Comparison of ENCODE assay signal across 4 worm cellular contexts in the genomic region with DNA sequence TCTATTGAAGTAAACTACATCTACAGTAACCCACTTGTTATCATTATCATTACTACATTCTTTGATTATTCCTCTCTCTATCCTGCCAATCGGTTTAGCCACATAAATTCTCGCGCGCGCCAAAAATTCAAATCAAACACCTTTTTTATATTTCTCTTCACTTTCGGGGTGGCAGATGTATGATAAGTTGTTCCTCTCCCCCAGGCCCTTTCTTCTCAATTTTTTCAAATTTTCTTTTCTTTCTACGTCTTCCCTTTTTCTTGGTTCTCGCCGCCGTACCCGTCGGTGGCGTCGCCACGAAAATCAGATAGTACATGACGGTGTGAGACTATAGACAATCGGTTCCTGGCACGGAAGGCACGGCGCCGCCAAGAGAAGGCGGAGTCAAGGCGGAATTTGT.
TF ChIP-seq lines count a peak whose summit lies in the region.

Gene R05H11.2 (plus strand): TSS at position 333 of the 400 bp plus-strand sequence.

TF ChIP-seq in whole organism, L1 larva, 84 proteins besides CTCF, POLR2A, EP300 and RAD21 (continues in another document):
- TF ChIP-seq efl-3 (GFP tag; optimal IDR thresholded peaks at IDR 0.05; lab: Kevin White, UChicago) (no peak), unc-30 (tag; optimal IDR thresholded peaks at IDR 0.05; lab: Kevin White, UChicago) (no peak), lin-35 (GFP tag; optimal IDR thresholded peaks at IDR 0.05; lab: Kevin White, UChicago) (peak in 1 of 2 experiments; percentile 51), F16B12.6 (tag; optimal IDR thresholded peaks at IDR 0.05; lab: Kevin White, UChicago) (no peak), tbx-2 (tag; optimal IDR thresholded peaks at IDR 0.05; lab: Kevin White, UChicago) (no peak), aly-2 (tag; optimal IDR thresholded peaks at IDR 0.05; lab: Kevin White, UChicago) (no peak), nhr-90 (tag; optimal IDR thresholded peaks at IDR 0.05; lab: Kevin White, UChicago; ENCODE audit: poor library complexity) (peak; percentile 64), zip-4 (GFP tag; optimal IDR thresholded peaks at IDR 0.05; lab: Kevin White, UChicago) (no peak), hpl-2 (GFP tag; optimal IDR thresholded peaks at IDR 0.05; lab: Kevin White, UChicago) (no peak), snu-23 (GFP tag; optimal IDR thresholded peaks at IDR 0.05; lab: Kevin White, UChicago) (peak; percentile 70), C04F5.9 (tag; optimal IDR thresholded peaks at IDR 0.05; lab: Kevin White, UChicago) (no peak), rnt-1 (tag; optimal IDR thresholded peaks at IDR 0.05; lab: Kevin White, UChicago) (no peak), nhr-47 (tag; optimal IDR thresholded peaks at IDR 0.05; lab: Kevin White, UChicago) (peak; percentile 34), ces-1 (GFP tag; optimal IDR thresholded peaks at IDR 0.05; lab: Kevin White, UChicago) (no peak), nhr-77 (tag; optimal IDR thresholded peaks at IDR 0.05; lab: Kevin White, UChicago) (no peak), ets-5 (GFP tag; IDR thresholded peaks at IDR 0.05; lab: Robert Waterston, UW) (no peak), ama-1 (optimal IDR thresholded peaks at IDR 0.05; lab: Kevin White, UChicago) (no peak), hlh-17 (GFP tag; optimal IDR thresholded peaks at IDR 0.05; lab: Kevin White, UChicago; ENCODE audit: borderline replicate concordance) (no peak), swsn-7 (tag; optimal IDR thresholded peaks at IDR 0.05; lab: Kevin White, UChicago) (peak; percentile 5), nhr-71 (tag; optimal IDR thresholded peaks at IDR 0.05; lab: Kevin White, UChicago) (peak; percentile 66), nhr-20 (tag; optimal IDR thresholded peaks at IDR 0.05; lab: Kevin White, UChicago) (peak; percentile 71), elt-3 (tag; optimal IDR thresholded peaks at IDR 0.05; lab: Kevin White, UChicago) (peak in 4 of 6 experiments; percentile 29 to 92 (median 64))

TF ChIP-seq in whole organism, L2 larva, 48 proteins besides CTCF, POLR2A, EP300 and RAD21:
- TF ChIP-seq nhr-21 (tag; optimal IDR thresholded peaks at IDR 0.05; lab: Kevin White, UChicago) (peak; percentile 49), nhr-6 (tag; optimal IDR thresholded peaks at IDR 0.05; lab: Kevin White, UChicago) (no peak), nhr-129 (tag; optimal IDR thresholded peaks at IDR 0.05; lab: Kevin White, UChicago) (no peak), gmeb-1 (tag; optimal IDR thresholded peaks at IDR 0.05; lab: Kevin White, UChicago) (peak; percentile 58), crh-2 (tag; optimal IDR thresholded peaks at IDR 0.05; lab: Kevin White, UChicago) (peak; percentile 36), sma-9 (GFP tag; optimal IDR thresholded peaks at IDR 0.05; lab: Kevin White, UChicago) (peak; percentile 41), sma-9 (tag; optimal IDR thresholded peaks at IDR 0.05; lab: Kevin White, UChicago) (no peak), blmp-1 (tag; optimal IDR thresholded peaks at IDR 0.05; lab: Kevin White, UChicago; ENCODE audit: insufficient read depth) (peak; percentile 36), fos-1 (tag; optimal IDR thresholded peaks at IDR 0.05; lab: Kevin White, UChicago) (peak; percentile 27), nhr-237 (tag; optimal IDR thresholded peaks at IDR 0.05; lab: Kevin White, UChicago) (no peak), R02D3.7 (tag; optimal IDR thresholded peaks at IDR 0.05; lab: Kevin White, UChicago) (no peak), ceh-16 (tag; optimal IDR thresholded peaks at IDR 0.05; lab: Kevin White, UChicago) (peak; percentile 29), lin-39 (tag; optimal IDR thresholded peaks at IDR 0.05; lab: Kevin White, UChicago) (no peak), lsy-2 (tag; optimal IDR thresholded peaks at IDR 0.05; lab: Kevin White, UChicago) (peak in 1 of 2 experiments; percentile 31), ztf-1 (GFP tag; conservative IDR thresholded peaks at IDR 0.05; lab: Robert Waterston, UW) (no peak), sma-3 (GFP tag; optimal IDR thresholded peaks at IDR 0.05; lab: Kevin White, UChicago) (peak; percentile 80)

TF ChIP-seq in whole organism, L3 larva, 47 proteins besides CTCF, POLR2A, EP300 and RAD21:
- TF ChIP-seq fos-1 (tag; optimal IDR thresholded peaks at IDR 0.05; lab: Kevin White, UChicago), result no peak
- TF ChIP-seq nfya-1 (tag; optimal IDR thresholded peaks at IDR 0.05; lab: Kevin White, UChicago; ENCODE audit: insufficient read depth), result peak; percentile 55
- no peak for TF ChIP-seq jun-1 (tag; optimal IDR thresholded peaks at IDR 0.05; lab: Kevin White, UChicago)
- no peak for TF ChIP-seq snpc-4 (tag; optimal IDR thresholded peaks at IDR 0.05; lab: Kevin White, UChicago)
- peak; percentile 84 for TF ChIP-seq nhr-25 (tag; optimal IDR thresholded peaks at IDR 0.05; lab: Kevin White, UChicago)
- TF ChIP-seq mml-1 (tag; optimal IDR thresholded peaks at IDR 0.05; lab: Kevin White, UChicago), result no peak
- TF ChIP-seq nhr-11 (tag; optimal IDR thresholded peaks at IDR 0.05; lab: Kevin White, UChicago), result no peak
- TF ChIP-seq nhr-43 (tag; optimal IDR thresholded peaks at IDR 0.05; lab: Kevin White, UChicago; ENCODE audit: poor library complexity, severe bottlenecking), result peak; percentile 29
- no peak for TF ChIP-seq ztf-11 (tag; optimal IDR thresholded peaks at IDR 0.05; lab: Kevin White, UChicago)
- TF ChIP-seq elt-3 (tag; optimal IDR thresholded peaks at IDR 0.05; lab: Kevin White, UChicago), result peak in 1 of 3 experiments; percentile 22
- TF ChIP-seq nhr-237 (tag; optimal IDR thresholded peaks at IDR 0.05; lab: Kevin White, UChicago), result no peak
- no peak for TF ChIP-seq nhr-12 (tag; optimal IDR thresholded peaks at IDR 0.05; lab: Kevin White, UChicago)
- no peak for TF ChIP-seq tbx-2 (tag; optimal IDR thresholded peaks at IDR 0.05; lab: Kevin White, UChicago)
- TF ChIP-seq nhr-23 (tag; optimal IDR thresholded peaks at IDR 0.05; lab: Kevin White, UChicago), result peak; percentile 69
- TF ChIP-seq ceh-28 (tag; optimal IDR thresholded peaks at IDR 0.05; lab: Kevin White, UChicago), result peak; percentile 46
- no peak for TF ChIP-seq aly-2 (tag; optimal IDR thresholded peaks at IDR 0.05; lab: Kevin White, UChicago)
- peak; percentile 29 for TF ChIP-seq lsy-12 (tag; optimal IDR thresholded peaks at IDR 0.05; lab: Kevin White, UChicago)
- TF ChIP-seq skn-1 (tag; optimal IDR thresholded peaks at IDR 0.05; lab: Kevin White, UChicago), result no peak
- no peak for TF ChIP-seq daf-12 (tag; optimal IDR thresholded peaks at IDR 0.05; lab: Kevin White, UChicago)
- no peak for TF ChIP-seq hmg-11 (tag; optimal IDR thresholded peaks at IDR 0.05; lab: Kevin White, UChicago)
- TF ChIP-seq pha-4 (tag; optimal IDR thresholded peaks at IDR 0.05; lab: Kevin White, UChicago), result no peak
- TF ChIP-seq lin-15B (tag; optimal IDR thresholded peaks at IDR 0.05; lab: Kevin White, UChicago), result peak; percentile 1

TF ChIP-seq in whole organism, L4 larva, 104 proteins besides CTCF, POLR2A, EP300 and RAD21:
- TF ChIP-seq zfp-3 (GFP tag; conservative IDR thresholded peaks at IDR 0.05; lab: Robert Waterston, UW) (no peak), gei-8 (GFP tag; optimal IDR thresholded peaks at IDR 0.05; lab: Kevin White, UChicago) (no peak), aha-1 (tag; lab: Kevin White, UChicago) (peak; percentile 74), nhr-25 (tag; optimal IDR thresholded peaks at IDR 0.05; lab: Kevin White, UChicago; ENCODE audit: borderline replicate concordance, insufficient read depth) (peak; percentile 58), hlh-11 (tag; optimal IDR thresholded peaks at IDR 0.05; lab: Kevin White, UChicago) (peak; percentile 76), attf-4 (tag; optimal IDR thresholded peaks at IDR 0.05; lab: Kevin White, UChicago) (no peak), sdz-12 (GFP tag; optimal IDR thresholded peaks at IDR 0.05; lab: Kevin White, UChicago) (no peak), dpl-1 (GFP tag; optimal IDR thresholded peaks at IDR 0.05; lab: Kevin White, UChicago) (peak; percentile 41), arid-1 (GFP tag; conservative IDR thresholded peaks at IDR 0.05; lab: Robert Waterston, UW) (no peak), nhr-237 (tag; optimal IDR thresholded peaks at IDR 0.05; lab: Kevin White, UChicago) (no peak), nhr-28 (tag; optimal IDR thresholded peaks at IDR 0.05; lab: Kevin White, UChicago) (peak; percentile 56), F44E2.7 (GFP tag; IDR thresholded peaks at IDR 0.05; lab: Robert Waterston, UW) (no peak), pqm-1 (tag; optimal IDR thresholded peaks at IDR 0.05; lab: Kevin White, UChicago) (no peak), F49E8.2 (tag; optimal IDR thresholded peaks at IDR 0.05; lab: Kevin White, UChicago; ENCODE audit: borderline replicate concordance) (no peak), mdl-1 (tag; optimal IDR thresholded peaks at IDR 0.05; lab: Kevin White, UChicago) (peak in 1 of 2 experiments; percentile 9), lsy-2 (tag; optimal IDR thresholded peaks at IDR 0.05; lab: Kevin White, UChicago) (peak in 1 of 2 experiments; percentile 45), unc-62 (GFP tag; optimal IDR thresholded peaks at IDR 0.05 in 1 of 2; lab: Kevin White, UChicago) (peak in 1 of 2 experiments; percentile 7), unc-62 (tag; optimal IDR thresholded peaks at IDR 0.05; lab: Kevin White, UChicago) (no peak)

Comparison
In these comparisons a context has a peak if more than half of its experiments do, and no peak if none do; other contexts are left out.
1. Of the 29 proteins assayed by ChIP-seq in both whole organism, L4 larva and whole organism, L1 larva: peak only in whole organism, L4 larva: aha-1 and nhr-28; only in whole organism, L1 larva: ceh-82, lin-13 and mep-1; in both: dpl-1; in neither: 19; mixed calls (peak in some experiments, not most) for 4.